Worm (Caenorhabditis elegans) whole organism, L1 larva: ENCODE results near the gene K02A6.4.

Experiments used
- ces-1 ChIP-seq: fragments of 150-350 bp; optimal IDR thresholded peaks from 2 replicates; lab custom pipeline; 2014; ENCODE audit warnings: missing biosample characterization, missing genetic modification reagents, missing genetic modification characterization
- efl-1 ChIP-seq, 4 experiments: fragments of 150-350 bp; optimal IDR thresholded peaks in 3 of 4; peaks in 1 of 4; 1 replicate in 1 of 4; 2 replicates in 3 of 4; lab custom pipeline; 2014; ENCODE audit warnings: missing biosample characterization in 2 of 4, missing genetic modification characterization in 2 of 4, missing genetic modification reagents in 2 of 4
- lin-15B ChIP-seq: fragments of 150-350 bp; sonication (generic microtip); optimal IDR thresholded peaks from 3 replicates; lab custom pipeline; 2014; ENCODE audit warnings: missing biosample characterization, missing genetic modification characterization
- skn-1 ChIP-seq: fragments of 150-350 bp; optimal IDR thresholded peaks from 2 replicates; lab custom pipeline; 2014; ENCODE audit warnings: missing biosample characterization, missing genetic modification characterization
- sptf-1 ChIP-seq: fragments of 150-350 bp; optimal IDR thresholded peaks from 2 replicates; lab custom pipeline; 2014; ENCODE audit warnings: missing biosample characterization, missing genetic modification characterization

DNA sequence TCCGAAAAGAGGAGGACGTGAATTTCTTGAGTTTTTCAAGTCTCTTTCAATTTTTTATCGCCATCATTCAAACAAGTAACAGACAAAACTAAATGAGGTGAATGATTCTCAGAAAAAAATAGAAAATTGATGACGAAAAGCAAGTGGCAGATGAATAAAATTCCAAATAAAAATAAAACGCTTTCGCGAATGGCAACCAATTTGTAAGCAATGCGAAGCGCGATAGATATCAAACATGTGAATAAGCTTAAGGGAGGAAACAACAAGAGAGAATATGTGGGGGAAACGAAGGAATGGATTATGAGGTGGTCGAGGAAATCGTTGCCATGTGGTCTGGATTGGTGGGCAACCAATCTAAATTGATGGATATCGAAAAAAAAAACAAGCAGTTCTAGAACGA is 14.1 kb downstream of the K02A6.4 start:
- TF ChIP-seq ces-1 (GFP tag; lab: Kevin White, UChicago): no peak
- TF ChIP-seq skn-1: no peak
- no peak for TF ChIP-seq efl-1 (optimal IDR thresholded peaks at IDR 0.05; lab: Kevin White, UChicago)
- no peak for TF ChIP-seq efl-1 (GFP tag; optimal IDR thresholded peaks at IDR 0.05 in 1 of 2; lab: Kevin White, UChicago)
- no peak for TF ChIP-seq lin-15B (tag; lab: Kevin White, UChicago)
- TF ChIP-seq sptf-1 (tag; lab: Kevin White, UChicago): no peak
